Worm (Caenorhabditis elegans): Measurements from ENCODE around the gene cht-3.

The cht-3 gene

ce11 chrIV:7046641-7047361, 43.4 kb downstream of the cht-3 start (continued):
- peak; percentile 66 for TF ChIP-seq snu-23 (GFP tag; optimal IDR thresholded peaks at IDR 0.05)
- peak; percentile 18 for TF ChIP-seq sox-4 (tag; optimal IDR thresholded peaks at IDR 0.05)

- TF ChIP-seq Y116A8C.19 (tag; optimal IDR thresholded peaks at IDR 0.05; ENCODE audit: borderline replicate concordance) (no peak), unc-130 (tag; optimal IDR thresholded peaks at IDR 0.05) (no peak), swsn-7 (tag; optimal IDR thresholded peaks at IDR 0.05) (peak; percentile 49), fos-1 (tag; optimal IDR thresholded peaks at IDR 0.05) (peak; percentile 71), nhr-20 (tag; optimal IDR thresholded peaks at IDR 0.05) (peak; percentile 89), nhr-77 (tag; optimal IDR thresholded peaks at IDR 0.05) (peak; percentile 43), xbp-1 (tag; optimal IDR thresholded peaks at IDR 0.05) (peak; percentile 49), unc-30 (tag; optimal IDR thresholded peaks at IDR 0.05) (no peak), zip-4 (GFP tag; optimal IDR thresholded peaks at IDR 0.05) (peak; percentile 0), nhr-84 (tag; optimal IDR thresholded peaks at IDR 0.05) (no peak), ets-5 (GFP tag; IDR thresholded peaks at IDR 0.05) (no peak), lin-35 (GFP tag; optimal IDR thresholded peaks at IDR 0.05) (peak; percentile 28 to 74), nhr-19 (GFP tag; conservative IDR thresholded peaks at IDR 0.05) (peak; percentile 83), unc-98 (GFP tag; IDR thresholded peaks at IDR 0.05) (0 out of 2 replicates have a peak, but pooled peaks have one; percentile 14), vab-15 (tag; optimal IDR thresholded peaks at IDR 0.05) (no peak), elt-3 (tag; optimal IDR thresholded peaks at IDR 0.05) (peak in 3 of 6 experiments; percentile 81 to 91 (median 91)), nhr-85 (tag) (peak; percentile 98), ceh-8 (GFP tag; optimal IDR thresholded peaks at IDR 0.05) (no peak), dpl-1 (GFP tag; optimal IDR thresholded peaks at IDR 0.05) (peak in 2 of 3 experiments; percentile 28 to 60), snu-23 (GFP tag; optimal IDR thresholded peaks at IDR 0.05) (peak; percentile 91), lsy-2 (tag; optimal IDR thresholded peaks at IDR 0.05) (peak; percentile 66 to 67), C04F5.9 (tag; optimal IDR thresholded peaks at IDR 0.05) (peak; percentile 21), tbx-2 (tag; optimal IDR thresholded peaks at IDR 0.05) (peak; percentile 70), ceh-88 (GFP tag; IDR thresholded peaks at IDR 0.05) (no peak), nhr-237 (tag; optimal IDR thresholded peaks at IDR 0.05) (no peak), mdl-1 (tag; optimal IDR thresholded peaks at IDR 0.05) (peak in 1 of 2 experiments; percentile 86), ztf-4 (tag; optimal IDR thresholded peaks at IDR 0.05) (no peak), irx-1 (tag; optimal IDR thresholded peaks at IDR 0.05) (peak; percentile 67), sptf-1 (tag; optimal IDR thresholded peaks at IDR 0.05) (no peak), lir-3 (tag; optimal IDR thresholded peaks at IDR 0.05; ENCODE audit: poor library complexity) (no peak), unc-86 (tag; optimal IDR thresholded peaks at IDR 0.05) (no peak), pag-3 (tag; optimal IDR thresholded peaks at IDR 0.05; ENCODE audit: borderline replicate concordance, insufficient read depth) (no peak), fkh-10 (GFP tag; optimal IDR thresholded peaks at IDR 0.05) (no peak), ceh-63 (GFP tag; optimal IDR thresholded peaks at IDR 0.05) (no peak), ceh-90 (tag; optimal IDR thresholded peaks at IDR 0.05) (no peak), nhr-47 (tag; optimal IDR thresholded peaks at IDR 0.05) (peak; percentile 70), blmp-1 (tag; optimal IDR thresholded peaks at IDR 0.05) (peak; percentile 79), mab-9 (GFP tag; IDR thresholded peaks at IDR 0.05) (no peak), pax-3 (tag; optimal IDR thresholded peaks at IDR 0.05) (no peak), efl-3 (GFP tag; optimal IDR thresholded peaks at IDR 0.05) (no peak), isw-1 (GFP tag; IDR thresholded peaks at IDR 0.05) (no peak), lin-39 (tag; optimal IDR thresholded peaks at IDR 0.05) (no peak), ztf-11 (tag; optimal IDR thresholded peaks at IDR 0.05) (no peak), zag-1 (tag; optimal IDR thresholded peaks at IDR 0.05) (no peak), ces-1 (GFP tag; optimal IDR thresholded peaks at IDR 0.05) (no peak), dsc-1 (tag; optimal IDR thresholded peaks at IDR 0.05) (no peak), pqm-1 (tag; optimal IDR thresholded peaks at IDR 0.05) (no peak), efl-1 (optimal IDR thresholded peaks at IDR 0.05) (peak; percentile 27 to 56), efl-1 (GFP tag; optimal IDR thresholded peaks at IDR 0.05 in 1 of 2) (peak; percentile 22 to 91)
Observed at ce11 chrIV:7047762-7048178, 44.3 kb downstream of the cht-3 start.

Measured in whole organism, L1 larva.